Worm (Caenorhabditis elegans): ENCODE data around the gene msp-78.

- no peak for TF ChIP-seq ztf-23 (GFP tag; IDR thresholded peaks at IDR 0.05)
- TF ChIP-seq ztf-29 (GFP tag; IDR thresholded peaks at IDR 0.05) = no peak
- no peak for TF ChIP-seq flt-1 (GFP tag; IDR thresholded peaks at IDR 0.05)
- TF ChIP-seq klf-2 (GFP tag; conservative IDR thresholded peaks at IDR 0.05) = no peak
- TF ChIP-seq cog-1 (tag; optimal IDR thresholded peaks at IDR 0.05) = no peak
- no peak for TF ChIP-seq ref-1 (GFP tag; conservative IDR thresholded peaks at IDR 0.05)
- no peak for TF ChIP-seq T22C8.4 (GFP tag; IDR thresholded peaks at IDR 0.05)
- TF ChIP-seq tab-1 (GFP tag; IDR thresholded peaks at IDR 0.05) = no peak
- TF ChIP-seq med-1 (GFP tag; optimal IDR thresholded peaks at IDR 0.05; ENCODE audit: insufficient read depth) = no peak
Observed at ce11 chrIV:9724948-9725347, 44.9 kb upstream of the msp-78 start, which contains the start of the genes nhr-138 and C28D4.18.

Data from whole organism, midembryonic.